Fruit fly (Drosophila melanogaster) whole organism, embryonic: Measurements from ENCODE around the gene Irk1.

Source experiments
- Adf1 ChIP-seq: fragments of 200-800 bp; sonication (Bioruptor generic); IDR thresholded peaks from 2 replicates; pipeline ENCODE4 v1.3.6; 2022; ENCODE audit warnings: missing biosample characterization, missing genetic modification characterization
- CG15601 ChIP-seq: fragments of 200-800 bp; sonication (Bioruptor generic); optimal IDR thresholded peaks from 3 replicates; lab custom pipeline; 2019; ENCODE audit warnings: missing biosample characterization, mild to moderate bottlenecking, missing genetic modification characterization, moderate library complexity
- CG1603 ChIP-seq: fragments of 200-800 bp; sonication (Bioruptor generic); optimal IDR thresholded peaks from 2 replicates; lab custom pipeline; 2019; ENCODE audit warnings: missing biosample characterization, mild to moderate bottlenecking, missing genetic modification characterization, moderate library complexity
- CG17612 ChIP-seq: fragments of 200-800 bp; sonication (Bioruptor generic); IDR thresholded peaks from 2 replicates; pipeline ENCODE4 v1.3.6; 2022; ENCODE audit warnings: missing biosample characterization, missing genetic modification characterization
- CG2116 ChIP-seq: fragments of 200-800 bp; sonication (Bioruptor generic); optimal IDR thresholded peaks from 3 replicates; lab custom pipeline; 2018; ENCODE audit warnings: missing biosample characterization, mild to moderate bottlenecking, missing genetic modification characterization
- CG2712 ChIP-seq: fragments of 200-800 bp; optimal IDR thresholded peaks from 3 replicates; lab custom pipeline; 2019; ENCODE audit warnings: missing biosample characterization, mild to moderate bottlenecking, missing genetic modification characterization, moderate library complexity
- CG34224 ChIP-seq: fragments of 200-800 bp; sonication (Bioruptor generic); IDR thresholded peaks from 3 replicates; pipeline ENCODE4 v1.3.6; 2022; ENCODE audit warnings: missing biosample characterization, missing genetic modification characterization; ENCODE audit not compliant: partially characterized antibody
- CG3847 ChIP-seq: fragments of 200-800 bp; sonication (Bioruptor generic); IDR thresholded peaks from 2 replicates; pipeline ENCODE4 v1.3.6; 2022; ENCODE audit warnings: missing biosample characterization, missing genetic modification characterization
- CG42726 ChIP-seq: fragments of 200-800 bp; sonication (Bioruptor generic); IDR thresholded peaks from 2 replicates; pipeline ENCODE4 v1.3.6; 2022; ENCODE audit warnings: missing biosample characterization, missing genetic modification characterization; ENCODE audit not compliant: partially characterized antibody
- CG4707 ChIP-seq: fragments of 200-800 bp; sonication (Bioruptor generic); optimal IDR thresholded peaks from 2 replicates; lab custom pipeline; 2018; ENCODE audit warnings: missing biosample characterization, mild to moderate bottlenecking, missing genetic modification characterization, moderate library complexity
- CG6791 ChIP-seq: fragments of 200-800 bp; sonication (Bioruptor generic); IDR thresholded peaks from 3 replicates; pipeline ENCODE4 v1.3.6; 2022; ENCODE audit warnings: missing biosample characterization, missing genetic modification characterization; ENCODE audit not compliant: partially characterized antibody
- CG8281 ChIP-seq: fragments of 200-800 bp; sonication (Bioruptor generic); optimal IDR thresholded peaks from 2 replicates; lab custom pipeline; 2018; ENCODE audit warnings: missing biosample characterization, mild to moderate bottlenecking, missing genetic modification characterization, moderate library complexity
- CHES-1-like ChIP-seq: fragments of 200-800 bp; sonication (Bioruptor generic); optimal IDR thresholded peaks from 2 replicates; lab custom pipeline; 2016; ENCODE audit warnings: missing biosample characterization, missing genetic modification characterization
- Dad ChIP-seq: fragments of 200-800 bp; sonication (Bioruptor generic); optimal IDR thresholded peaks from 3 replicates; lab custom pipeline; 2016; ENCODE audit warnings: missing biosample characterization, missing genetic modification characterization
- Dip2 ChIP-seq: fragments of 200-800 bp; sonication (Bioruptor generic); IDR thresholded peaks from 2 replicates; pipeline ENCODE4 v1.3.6; 2022; ENCODE audit warnings: missing biosample characterization, missing genetic modification characterization
- Dip3 ChIP-seq: fragments of 200-800 bp; sonication (Bioruptor generic); optimal IDR thresholded peaks from 3 replicates; lab custom pipeline; 2016; ENCODE audit warnings: missing biosample characterization, missing genetic modification characterization
- Doc3 ChIP-seq: fragments of 200-800 bp; sonication (Bioruptor generic); IDR thresholded peaks from 3 replicates; pipeline ENCODE4 v1.3.6; 2022; ENCODE audit warnings: missing biosample characterization, missing genetic modification characterization; ENCODE audit not compliant: partially characterized antibody
- Dref ChIP-seq: fragments of 200-800 bp; sonication (Bioruptor generic); IDR thresholded peaks from 2 replicates; pipeline ENCODE4 v1.3.6; 2022; ENCODE audit warnings: missing biosample characterization, missing genetic modification characterization
- Elba2 ChIP-seq: fragments of 200-800 bp; sonication (Bioruptor generic); optimal IDR thresholded peaks from 3 replicates; lab custom pipeline; 2016; ENCODE audit warnings: missing biosample characterization, missing genetic modification characterization
- Ets97D ChIP-seq: fragments of 200-800 bp; sonication (Bioruptor generic); optimal IDR thresholded peaks from 3 replicates; lab custom pipeline; 2016; ENCODE audit warnings: missing biosample characterization, missing genetic modification characterization
- GATAe ChIP-seq: fragments of 200-800 bp; sonication (Bioruptor generic); conservative IDR thresholded peaks from 2 replicates; pipeline ENCODE4 v1.3.6; 2022; ENCODE audit warnings: missing biosample characterization, missing genetic modification characterization
- HLH4C ChIP-seq: fragments of 200-800 bp; sonication (Bioruptor generic); IDR thresholded peaks from 3 replicates; pipeline ENCODE4 v1.3.6; 2022; ENCODE audit warnings: missing biosample characterization, missing genetic modification characterization; ENCODE audit not compliant: partially characterized antibody
- Hr51 ChIP-seq, 2 experiments: fragments of 200-800 bp; sonication (Bioruptor generic); optimal IDR thresholded peaks; 2 replicates in 1 of 2; 3 replicates in 1 of 2; lab custom pipeline; 2016 to 2018; ENCODE audit warnings: missing biosample characterization in 2 of 2, missing genetic modification characterization in 2 of 2, mild to moderate bottlenecking in 1 of 2, moderate library complexity in 1 of 2
- Jarid2 ChIP-seq: fragments of 200-800 bp; sonication (Bioruptor generic); optimal IDR thresholded peaks from 3 replicates; lab custom pipeline; 2017; ENCODE audit warnings: mild to moderate bottlenecking, missing biosample characterization, missing genetic modification reagents, missing genetic modification characterization
- MBD-R2 ChIP-seq: fragments of 200-800 bp; sonication (Bioruptor generic); IDR thresholded peaks from 2 replicates; pipeline ENCODE4 v1.3.6; 2022; ENCODE audit warnings: missing biosample characterization, missing genetic modification characterization
- MESR4 ChIP-seq: fragments of 200-800 bp; sonication (Bioruptor generic); optimal IDR thresholded peaks from 2 replicates; lab custom pipeline; 2018; ENCODE audit warnings: missing biosample characterization, mild to moderate bottlenecking, missing genetic modification characterization, moderate library complexity
- Optix ChIP-seq: fragments of 200-800 bp; sonication (Bioruptor generic); IDR thresholded peaks from 3 replicates; pipeline ENCODE4 v1.3.6; 2022; ENCODE audit warnings: missing biosample characterization, missing genetic modification characterization
- Pdp1 ChIP-seq, 2 experiments: fragments of 200-800 bp; sonication (Bioruptor generic); optimal IDR thresholded peaks; 3 replicates each; lab custom pipeline; 2016; ENCODE audit warnings: missing biosample characterization in 2 of 2, missing genetic modification characterization in 2 of 2, mild to moderate bottlenecking in 1 of 2, moderate library complexity in 1 of 2
- Scr ChIP-seq: fragments of 200-800 bp; sonication (Bioruptor generic); IDR thresholded peaks from 2 replicates; pipeline ENCODE4 v1.3.6; 2022; ENCODE audit warnings: missing biosample characterization, missing genetic modification characterization; ENCODE audit not compliant: partially characterized antibody
- Taf1 ChIP-seq: fragments of 200-800 bp; sonication (Bioruptor generic); IDR thresholded peaks from 2 replicates; pipeline ENCODE4 v1.3.6; 2022; ENCODE audit warnings: missing biosample characterization, missing genetic modification characterization
- YL-1 ChIP-seq: fragments of 200-800 bp; sonication (Bioruptor generic); optimal IDR thresholded peaks from 3 replicates; lab custom pipeline; 2017; ENCODE audit warnings: missing biosample characterization, mild to moderate bottlenecking, missing genetic modification characterization
- chm ChIP-seq: fragments of 200-800 bp; sonication (Bioruptor generic); IDR thresholded peaks from 2 replicates; pipeline ENCODE4 v1.3.6; 2022; ENCODE audit warnings: missing biosample characterization, missing genetic modification characterization
- fd64A ChIP-seq: fragments of 200-800 bp; sonication (Bioruptor generic); optimal IDR thresholded peaks from 3 replicates; lab custom pipeline; 2018; ENCODE audit warnings: missing biosample characterization, mild to moderate bottlenecking, missing genetic modification characterization
- gfzf ChIP-seq: fragments of 200-800 bp; sonication (Bioruptor generic); optimal IDR thresholded peaks from 2 replicates; lab custom pipeline; 2016; ENCODE audit warnings: missing biosample characterization, mild to moderate bottlenecking, missing genetic modification characterization, moderate library complexity
- grn ChIP-seq: fragments of 200-800 bp; sonication (Bioruptor generic); optimal IDR thresholded peaks from 3 replicates; lab custom pipeline; 2017; ENCODE audit warnings: missing biosample characterization, missing genetic modification characterization
- h ChIP-seq: fragments of >200 bp; optimal IDR thresholded peaks from 2 replicates; lab custom pipeline; 2017
- luna ChIP-seq: fragments of 200-800 bp; sonication (Bioruptor generic); optimal IDR thresholded peaks from 2 replicates; lab custom pipeline; 2016; ENCODE audit warnings: missing biosample characterization, missing genetic modification characterization
- mam ChIP-seq: fragments of 200-800 bp; sonication (Bioruptor generic); optimal IDR thresholded peaks from 3 replicates; lab custom pipeline; 2016; ENCODE audit warnings: missing biosample characterization, missing genetic modification characterization
- mld ChIP-seq: fragments of 200-800 bp; sonication (Bioruptor generic); IDR thresholded peaks from 3 replicates; pipeline ENCODE4 v1.3.6; 2022; ENCODE audit warnings: missing biosample characterization, missing genetic modification characterization; ENCODE audit not compliant: partially characterized antibody
- nerfin-2 ChIP-seq: fragments of 200-800 bp; sonication (Bioruptor generic); IDR thresholded peaks from 2 replicates; pipeline ENCODE4 v1.3.6; 2022; ENCODE audit warnings: missing biosample characterization, missing genetic modification characterization; ENCODE audit not compliant: partially characterized antibody
- org-1 ChIP-seq: fragments of 200-800 bp; sonication (Bioruptor generic); optimal IDR thresholded peaks from 2 replicates; lab custom pipeline; 2017; ENCODE audit warnings: missing biosample characterization, missing genetic modification characterization
- phol ChIP-seq: fragments of 200-800 bp; sonication (Bioruptor generic); optimal IDR thresholded peaks from 3 replicates; lab custom pipeline; 2018; ENCODE audit warnings: missing biosample characterization, mild to moderate bottlenecking, missing genetic modification characterization, moderate library complexity
- row ChIP-seq: fragments of 200-800 bp; sonication (Bioruptor generic); IDR thresholded peaks from 3 replicates; pipeline ENCODE4 v1.3.6; 2022; ENCODE audit warnings: missing biosample characterization, missing genetic modification characterization
- sd ChIP-seq: fragments of 200-800 bp; sonication (Bioruptor generic); optimal IDR thresholded peaks from 3 replicates; lab custom pipeline; 2018; ENCODE audit warnings: missing biosample characterization, mild to moderate bottlenecking, missing genetic modification characterization, moderate library complexity
- sqz ChIP-seq: fragments of 200-800 bp; sonication (Bioruptor generic); optimal IDR thresholded peaks from 3 replicates; lab custom pipeline; 2018; ENCODE audit warnings: missing biosample characterization, mild to moderate bottlenecking, missing genetic modification characterization
- tap ChIP-seq: fragments of 200-800 bp; optimal IDR thresholded peaks from 3 replicates; lab custom pipeline; 2019; ENCODE audit warnings: missing biosample characterization, mild to moderate bottlenecking, missing genetic modification characterization, moderate library complexity
- trem ChIP-seq: fragments of 200-800 bp; optimal IDR thresholded peaks from 3 replicates; lab custom pipeline; 2019; ENCODE audit warnings: missing biosample characterization, mild to moderate bottlenecking, missing genetic modification characterization, moderate library complexity
- unc-4 ChIP-seq: fragments of 200-800 bp; sonication (Bioruptor generic); IDR thresholded peaks from 2 replicates; pipeline ENCODE4 v1.3.6; 2022; ENCODE audit warnings: missing biosample characterization, missing genetic modification characterization; ENCODE audit not compliant: partially characterized antibody
- vnd ChIP-seq: fragments of 200-800 bp; sonication (Bioruptor generic); IDR thresholded peaks from 3 replicates; pipeline ENCODE4 v1.3.6; 2022; ENCODE audit warnings: missing biosample characterization, missing genetic modification characterization; ENCODE audit not compliant: partially characterized antibody
- zf30C ChIP-seq: fragments of 200-800 bp; sonication (Bioruptor generic); optimal IDR thresholded peaks from 3 replicates; lab custom pipeline; 2018; ENCODE audit warnings: missing biosample characterization, mild to moderate bottlenecking, missing genetic modification characterization

The Irk1 gene

DNA sequence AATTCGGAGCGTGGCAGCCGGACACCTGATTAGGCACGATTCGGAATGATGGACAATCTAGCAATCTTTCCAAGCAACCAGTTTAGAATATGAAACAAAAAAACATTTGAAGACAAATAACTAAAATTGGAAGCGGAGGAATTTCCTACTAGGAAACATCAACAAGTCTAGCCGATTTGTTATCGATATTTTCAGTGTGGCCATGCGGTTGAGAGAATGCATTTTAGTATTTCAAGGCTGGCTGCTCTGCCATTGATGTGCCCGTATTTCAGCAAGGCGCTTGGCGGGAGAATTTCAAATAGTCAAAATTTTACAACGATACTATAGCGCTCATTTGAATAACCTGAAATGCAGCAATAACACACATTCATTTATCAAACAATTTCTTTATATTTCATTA lies 40.3 kb upstream of the Irk1 start, which contains the start of gene CG31457 (continued):
- TF ChIP-seq CG8281 (tag; lab: Kevin White, UChicago), result no peak
- peak; percentile 7 for TF ChIP-seq CG15601 (tag; lab: Kevin White, UChicago)
- peak; percentile 64 for TF ChIP-seq CG2116 (GFP tag; lab: Kevin White, UChicago)
- TF ChIP-seq vnd (GFP tag; lab: Robert Waterston, UW), result peak; percentile 63
- TF ChIP-seq trem (tag; lab: Kevin White, UChicago), result peak; percentile 71
- peak; percentile 78 for TF ChIP-seq MBD-R2 (GFP tag; lab: Robert Waterston, UW)
- TF ChIP-seq Jarid2 (GFP tag; lab: Kevin White, UChicago), result no peak
- TF ChIP-seq Dip3 (GFP tag; lab: Kevin White, UChicago), result no peak
- peak; percentile 83 for TF ChIP-seq CG34224
- peak; percentile 69; the same call in 2 of the 3 replicates for TF ChIP-seq CG6791 (GFP tag; lab: Robert Waterston, UW)
- TF ChIP-seq sd, result peak; percentile 90
- peak; percentile 19 for TF ChIP-seq CG2712 (tag; lab: Kevin White, UChicago)
- peak; percentile 64 for TF ChIP-seq Ets97D (GFP tag; lab: Kevin White, UChicago)
- TF ChIP-seq Optix (GFP tag; lab: Robert Waterston, UW), result no peak
- TF ChIP-seq CG3847, result peak; percentile 32; the same call in 1 of the 2 replicates
- peak; percentile 39; the same call in 1 of the 3 replicates for TF ChIP-seq row (GFP tag; lab: Robert Waterston, UW)
- peak; percentile 24 for TF ChIP-seq Elba2 (GFP tag; lab: Kevin White, UChicago)
- TF ChIP-seq Doc3 (GFP tag; lab: Robert Waterston, UW), result peak; percentile 83
- no peak for TF ChIP-seq Adf1
- peak; percentile 50 for TF ChIP-seq MESR4 (GFP tag; lab: Kevin White, UChicago)
- TF ChIP-seq tap (tag; lab: Kevin White, UChicago), result no peak
- peak; percentile 9 for TF ChIP-seq mam (GFP tag; lab: Kevin White, UChicago)
- TF ChIP-seq nerfin-2, result peak; percentile 53; the same call in 1 of the 2 replicates
- no peak for TF ChIP-seq fd64A (GFP tag; lab: Kevin White, UChicago)
- TF ChIP-seq Hr51 (GFP tag; optimal IDR thresholded peaks at IDR 0.05; lab: Kevin White, UChicago), result no peak
- TF ChIP-seq CG17612, result no peak
- peak; percentile 89 for TF ChIP-seq unc-4 (GFP tag; lab: Robert Waterston, UW)
- no peak for TF ChIP-seq grn (GFP tag; lab: Kevin White, UChicago)
- no peak for TF ChIP-seq GATAe (GFP tag; lab: Robert Waterston, UW)
- peak; percentile 92 for TF ChIP-seq gfzf
- no peak for TF ChIP-seq org-1
- peak; percentile 60; the same call in 1 of the 3 replicates for TF ChIP-seq mld (GFP tag; lab: Robert Waterston, UW)
- TF ChIP-seq Taf1, result no peak
- peak in 1 of 2 experiments; percentile 21 for TF ChIP-seq Pdp1 (GFP tag; optimal IDR thresholded peaks at IDR 0.05; lab: Kevin White, UChicago)
- TF ChIP-seq luna (GFP tag; lab: Kevin White, UChicago), result no peak
- TF ChIP-seq phol (tag; lab: Kevin White, UChicago), result peak; percentile 71
- TF ChIP-seq chm (GFP tag; lab: Robert Waterston, UW), result no peak
- TF ChIP-seq Scr (GFP tag; lab: Robert Waterston, UW), result peak; percentile 79
- TF ChIP-seq Dip2 (GFP tag; lab: Robert Waterston, UW), result no peak
- peak; percentile 69 for TF ChIP-seq HLH4C
- TF ChIP-seq CHES-1-like (GFP tag; lab: Kevin White, UChicago), result peak; percentile 30
- TF ChIP-seq Dref (GFP tag; lab: Robert Waterston, UW), result peak; percentile 82
- peak; percentile 26; the same call in 1 of the 2 replicates for TF ChIP-seq CG42726 (GFP tag; lab: Robert Waterston, UW)
- TF ChIP-seq zf30C (GFP tag; lab: Kevin White, UChicago), result no peak
- no peak for TF ChIP-seq CG4707 (GFP tag; lab: Kevin White, UChicago)
- peak; percentile 82 for TF ChIP-seq CG1603 (tag; lab: Kevin White, UChicago)
- peak; percentile 11 for TF ChIP-seq YL-1 (GFP tag; lab: Kevin White, UChicago)
- no peak for TF ChIP-seq h (lab: Kevin White, UChicago)
- TF ChIP-seq Dad (GFP tag; lab: Kevin White, UChicago), result no peak
- TF ChIP-seq sqz (GFP tag; lab: Kevin White, UChicago), result no peak
